Worm (Caenorhabditis elegans) whole organism, L3 larva: ENCODE data around the gene kcmf-1.

Experiments
- aly-2 ChIP-seq: fragments of 150-350 bp; optimal IDR thresholded peaks from 2 replicates; lab custom pipeline; 2014; ENCODE audit warnings: missing biosample characterization, missing genetic modification characterization
- ama-1 ChIP-seq: fragments of 150-350 bp; optimal IDR thresholded peaks from 2 replicates; lab custom pipeline; 2018
- daf-12 ChIP-seq: fragments of 150-350 bp; optimal IDR thresholded peaks from 2 replicates; lab custom pipeline; 2014; ENCODE audit warnings: missing biosample characterization, missing genetic modification reagents, missing genetic modification characterization
- elt-3 ChIP-seq, 3 experiments: fragments of 150-350 bp in 1 of 3; sonication (generic microtip) in 2 of 3; optimal IDR thresholded peaks; 2 replicates in 2 of 3; 4 replicates in 1 of 3; lab custom pipeline; 2014 to 2017; ENCODE audit warnings: missing biosample characterization in 3 of 3, missing genetic modification characterization in 3 of 3
- mdl-1 ChIP-seq: fragments of 150-350 bp; optimal IDR thresholded peaks from 2 replicates; lab custom pipeline; 2014; ENCODE audit warnings: missing biosample characterization, missing genetic modification characterization
- nhr-12 ChIP-seq: fragments of 150-350 bp; optimal IDR thresholded peaks from 2 replicates; lab custom pipeline; 2014; ENCODE audit warnings: missing biosample characterization, missing genetic modification characterization
- unc-62 ChIP-seq: fragments of 150-350 bp; sonication (generic microtip); optimal IDR thresholded peaks from 4 replicates; lab custom pipeline; 2014; ENCODE audit warnings: missing biosample characterization, missing genetic modification reagents, missing genetic modification characterization

DNA sequence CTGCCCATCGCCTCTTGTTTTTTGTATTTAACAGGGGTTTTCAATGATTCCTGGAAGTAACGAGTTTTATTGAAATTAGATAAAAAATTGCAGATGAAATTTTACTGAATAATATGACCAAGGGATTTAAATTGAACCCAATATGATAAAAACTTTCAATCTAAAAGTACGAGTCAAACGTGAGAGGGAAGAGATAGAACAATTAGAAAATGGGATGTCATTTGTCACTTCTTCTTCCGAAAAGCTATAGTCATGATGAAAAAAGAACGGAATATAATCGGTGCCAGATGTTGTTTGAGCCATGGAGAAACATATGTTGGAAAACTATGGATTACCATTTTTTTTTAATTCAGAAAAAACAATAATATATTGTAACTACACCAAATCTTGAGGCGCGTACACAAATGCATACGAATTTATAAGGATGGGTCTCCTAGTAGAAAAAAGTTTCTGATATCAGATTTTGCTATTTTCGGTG is 49.7 kb downstream of the kcmf-1 start, which contains the start of gene sup-18:
- no peak for TF ChIP-seq elt-3 (tag; optimal IDR thresholded peaks at IDR 0.05; lab: Kevin White, UChicago)
- no peak for TF ChIP-seq mdl-1
- no peak for TF ChIP-seq aly-2 (tag; lab: Kevin White, UChicago)
- no peak for TF ChIP-seq unc-62 (GFP tag; lab: Kevin White, UChicago)
- TF ChIP-seq nhr-12 (tag; lab: Kevin White, UChicago) = no peak
- no peak for TF ChIP-seq ama-1 (lab: Kevin White, UChicago)
- TF ChIP-seq daf-12 (tag; lab: Kevin White, UChicago) = no peak
